Worm (Caenorhabditis elegans): ENCODE results near the gene glb-4.

Gene glb-4

DNA sequence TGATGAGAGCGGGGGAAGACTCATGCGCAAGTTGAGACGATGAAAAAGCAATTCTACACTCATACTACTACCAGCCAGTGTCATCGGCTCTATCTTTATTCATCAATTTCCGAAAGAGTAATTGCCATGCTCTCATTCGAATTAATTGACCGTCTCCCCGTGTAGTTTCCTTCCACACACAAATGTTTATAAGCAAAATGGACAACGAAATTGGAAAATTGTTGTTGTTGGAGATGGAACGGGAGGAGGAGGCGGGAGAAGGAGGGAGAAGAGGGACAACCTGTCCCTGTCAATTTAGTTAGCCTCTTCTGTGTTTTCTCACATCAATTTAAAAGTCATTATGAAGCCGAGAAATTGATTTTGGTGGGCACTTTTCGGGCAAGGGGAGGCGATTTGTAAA lies 38.4 kb downstream of the glb-4 start:
- no peak for TF ChIP-seq flt-1 (GFP tag; IDR thresholded peaks at IDR 0.05)
- TF ChIP-seq tbx-37 (GFP tag; conservative IDR thresholded peaks at IDR 0.05), result no peak
- no peak for TF ChIP-seq B0310.2 (tag; optimal IDR thresholded peaks at IDR 0.05)
- TF ChIP-seq sea-1 (GFP tag; conservative IDR thresholded peaks at IDR 0.05), result no peak
- no peak for TF ChIP-seq ama-1 (optimal IDR thresholded peaks at IDR 0.05)
- TF ChIP-seq hmbx-1 (tag; optimal IDR thresholded peaks at IDR 0.05), result no peak
- TF ChIP-seq tra-4 (tag; optimal IDR thresholded peaks at IDR 0.05), result no peak
- no peak for TF ChIP-seq pes-1 (GFP tag; IDR thresholded peaks at IDR 0.05)
- no peak for TF ChIP-seq aly-1 (tag; optimal IDR thresholded peaks at IDR 0.05)
- TF ChIP-seq hmg-4 (GFP tag; optimal IDR thresholded peaks at IDR 0.05), result no peak
- TF ChIP-seq scrt-1 (GFP tag; IDR thresholded peaks at IDR 0.05), result no peak
- no peak for TF ChIP-seq ceh-36 (tag; optimal IDR thresholded peaks at IDR 0.05)
- TF ChIP-seq ets-7 (tag; optimal IDR thresholded peaks at IDR 0.05), result no peak
- no peak for TF ChIP-seq ceh-13 (GFP tag; optimal IDR thresholded peaks at IDR 0.05)
- TF ChIP-seq tbx-11 (GFP tag; IDR thresholded peaks at IDR 0.05), result no peak
- TF ChIP-seq F13C5.2 (tag; optimal IDR thresholded peaks at IDR 0.05), result no peak

DNA sequence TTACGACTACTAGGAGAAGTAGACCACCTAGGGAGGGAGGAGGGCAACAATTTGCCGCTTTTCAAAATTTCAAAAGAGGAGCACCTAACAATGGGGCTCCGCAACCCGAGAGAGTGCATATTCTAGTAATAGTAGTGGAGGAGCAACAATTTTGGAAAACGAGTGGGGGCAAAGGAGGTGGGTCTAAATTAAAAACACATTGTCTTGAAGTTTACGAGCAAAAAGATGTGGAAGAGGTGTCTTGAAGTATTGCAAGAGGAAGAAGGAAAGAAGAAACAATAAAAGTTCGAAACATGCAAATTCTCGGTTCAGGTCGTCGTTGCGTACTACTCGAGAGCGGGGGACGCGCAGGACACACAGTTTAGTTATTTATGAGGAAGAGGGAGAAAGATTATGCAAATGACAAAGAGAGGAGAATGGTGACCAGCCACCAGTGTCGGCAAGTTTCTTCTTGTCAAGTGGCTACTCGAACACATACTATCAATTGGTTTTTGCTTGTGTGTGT lies 46.8 kb downstream of the glb-4 start:
- TF ChIP-seq ets-7 (tag; optimal IDR thresholded peaks at IDR 0.05), result no peak
- TF ChIP-seq hnd-1 (tag; optimal IDR thresholded peaks at IDR 0.05), result no peak
- no peak for TF ChIP-seq flt-1 (GFP tag; IDR thresholded peaks at IDR 0.05)
- no peak for TF ChIP-seq sea-1 (GFP tag; conservative IDR thresholded peaks at IDR 0.05)
- no peak for TF ChIP-seq aly-1 (tag; optimal IDR thresholded peaks at IDR 0.05)
- no peak for TF ChIP-seq F13C5.2 (tag; optimal IDR thresholded peaks at IDR 0.05)
- TF ChIP-seq pes-1 (GFP tag; IDR thresholded peaks at IDR 0.05), result no peak
- TF ChIP-seq tbx-11 (GFP tag; IDR thresholded peaks at IDR 0.05), result no peak
- TF ChIP-seq tbx-37 (GFP tag; conservative IDR thresholded peaks at IDR 0.05), result no peak
